Worm (Caenorhabditis elegans): ENCODE measurements around the gene mig-23.

The mig-23 gene

ce11 chrX:5987910-5988309 is 39.2 kb upstream of the mig-23 start:
- TF ChIP-seq snpc-4 (tag; optimal IDR thresholded peaks at IDR 0.05) (no peak), nhr-2 (tag; optimal IDR thresholded peaks at IDR 0.05) (no peak), hlh-1 (tag; optimal IDR thresholded peaks at IDR 0.05) (no peak), blmp-1 (tag; optimal IDR thresholded peaks at IDR 0.05) (no peak)

ce11 chrX:5985720-5986119 is 37.1 kb upstream of the mig-23 start:
- TF ChIP-seq elt-3 (tag; optimal IDR thresholded peaks at IDR 0.05) (no peak), lsy-2 (tag; optimal IDR thresholded peaks at IDR 0.05) (no peak), mls-2 (tag; optimal IDR thresholded peaks at IDR 0.05) (no peak), nhr-237 (tag; optimal IDR thresholded peaks at IDR 0.05) (no peak), nhr-12 (tag; optimal IDR thresholded peaks at IDR 0.05) (no peak), drap-1 (GFP tag; optimal IDR thresholded peaks at IDR 0.05) (no peak), unc-62 (GFP tag; optimal IDR thresholded peaks at IDR 0.05) (no peak), hlh-1 (tag; optimal IDR thresholded peaks at IDR 0.05) (no peak), elt-1 (tag; optimal IDR thresholded peaks at IDR 0.05; ENCODE audit: borderline replicate concordance, insufficient read depth) (no peak), blmp-1 (tag; optimal IDR thresholded peaks at IDR 0.05) (no peak), ceh-43 (GFP tag; optimal IDR thresholded peaks at IDR 0.05) (no peak)

ce11 chrX:5984581-5985039 is 35.9 kb upstream of the mig-23 start, which contains the start of gene klp-13:
TSS of gene klp-13 (plus strand) at chrX:5984989.
- TF ChIP-seq zip-8 (tag; optimal IDR thresholded peaks at IDR 0.05) (no peak), M03D4.4 (tag; optimal IDR thresholded peaks at IDR 0.05) (no peak), pha-4 (tag; optimal IDR thresholded peaks at IDR 0.05) (peak; percentile 33), mab-5 (tag; optimal IDR thresholded peaks at IDR 0.05) (no peak), sptf-1 (tag; optimal IDR thresholded peaks at IDR 0.05) (peak; percentile 75), sem-2 (GFP tag; optimal IDR thresholded peaks at IDR 0.05) (no peak), mls-2 (tag; optimal IDR thresholded peaks at IDR 0.05) (peak; percentile 76), cnd-1 (tag; optimal IDR thresholded peaks at IDR 0.05) (no peak), nhr-12 (tag; optimal IDR thresholded peaks at IDR 0.05) (peak; percentile 11), ztf-11 (tag; optimal IDR thresholded peaks at IDR 0.05) (no peak), flh-1 (GFP tag; optimal IDR thresholded peaks at IDR 0.05) (no peak), lsy-2 (tag; optimal IDR thresholded peaks at IDR 0.05) (peak; percentile 51), nhr-28 (tag; optimal IDR thresholded peaks at IDR 0.05) (no peak), elt-3 (tag; optimal IDR thresholded peaks at IDR 0.05) (no peak), ceh-43 (GFP tag; optimal IDR thresholded peaks at IDR 0.05) (no peak), unc-39 (tag; optimal IDR thresholded peaks at IDR 0.05) (no peak), snpc-4 (tag; optimal IDR thresholded peaks at IDR 0.05) (no peak), mep-1 (tag; optimal IDR thresholded peaks at IDR 0.05) (peak; percentile 85), nhr-237 (tag; optimal IDR thresholded peaks at IDR 0.05) (peak; percentile 85), ces-1 (GFP tag; optimal IDR thresholded peaks at IDR 0.05) (peak; percentile 70), nhr-2 (tag; optimal IDR thresholded peaks at IDR 0.05) (no peak), lin-13 (tag; optimal IDR thresholded peaks at IDR 0.05) (peak; percentile 51), unc-120 (tag; optimal IDR thresholded peaks at IDR 0.05; ENCODE audit: poor library complexity, severe bottlenecking) (peak; percentile 80), nhr-76 (tag; optimal IDR thresholded peaks at IDR 0.05) (no peak), elt-1 (tag; optimal IDR thresholded peaks at IDR 0.05; ENCODE audit: borderline replicate concordance, insufficient read depth) (no peak), bed-3 (GFP tag; optimal IDR thresholded peaks at IDR 0.05) (no peak), unc-62 (GFP tag; optimal IDR thresholded peaks at IDR 0.05) (peak; percentile 55), tbx-8 (GFP tag; optimal IDR thresholded peaks at IDR 0.05) (no peak), hlh-1 (tag; optimal IDR thresholded peaks at IDR 0.05) (peak; percentile 80), lin-32 (GFP tag; optimal IDR thresholded peaks at IDR 0.05) (no peak), ham-2 (GFP tag; optimal IDR thresholded peaks at IDR 0.05) (peak; percentile 95), ceh-83 (GFP tag; optimal IDR thresholded peaks at IDR 0.05) (no peak), ceh-39 (tag; optimal IDR thresholded peaks at IDR 0.05) (no peak), blmp-1 (tag; optimal IDR thresholded peaks at IDR 0.05) (no peak), drap-1 (GFP tag; optimal IDR thresholded peaks at IDR 0.05) (peak; percentile 62)

ce11 chrX:5983267-5983666 is 34.6 kb upstream of the mig-23 start:
- peak; percentile 90 for TF ChIP-seq ces-1 (GFP tag; optimal IDR thresholded peaks at IDR 0.05)
- TF ChIP-seq unc-62 (GFP tag; optimal IDR thresholded peaks at IDR 0.05) = no peak
